Fruit fly (Drosophila melanogaster): ENCODE measurements around the gene Dab.

Gene Dab

DNA sequence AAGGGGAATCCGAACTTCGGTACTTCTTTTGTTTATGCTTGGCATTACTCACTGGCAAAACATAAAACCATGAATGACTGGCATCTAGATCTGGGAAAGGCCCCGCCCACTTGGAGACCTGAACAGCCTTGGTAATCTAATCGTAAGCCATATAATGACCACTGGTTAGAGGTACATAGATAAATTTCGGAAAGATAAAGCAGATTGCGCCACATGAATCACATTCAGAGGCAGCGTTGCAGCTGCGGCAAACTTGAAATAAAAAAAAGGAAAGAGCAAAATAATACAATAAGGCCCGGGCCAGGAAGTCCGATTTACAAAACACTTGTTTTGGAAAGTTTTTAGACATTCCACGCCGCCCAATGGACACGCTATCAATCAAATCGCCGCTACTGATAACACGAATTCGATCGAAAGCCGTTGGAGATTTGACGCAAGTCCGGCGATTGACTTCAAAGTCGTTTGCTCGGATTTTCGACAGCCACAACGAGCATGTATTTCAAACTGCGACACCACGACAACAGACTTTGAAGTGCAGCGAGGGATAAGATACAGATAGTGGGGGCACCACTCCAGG is 47.7 kb upstream of the Dab start:
- TF ChIP-seq hth (optimal IDR thresholded peaks at IDR 0.05) (no peak), Stat92E (GFP tag; optimal IDR thresholded peaks at IDR 0.05) (no peak), ap (GFP tag; IDR thresholded peaks at IDR 0.05) (no peak), GATAe (GFP tag; conservative IDR thresholded peaks at IDR 0.05) (peak; percentile 29; the same call in 1 of the 2 replicates), sisA (GFP tag; IDR thresholded peaks at IDR 0.05) (no peak), CoRest (tag; optimal IDR thresholded peaks at IDR 0.05) (no peak), Dref (GFP tag; IDR thresholded peaks at IDR 0.05) (no peak), CG10366 (GFP tag; IDR thresholded peaks at IDR 0.05) (no peak), run (tag; optimal IDR thresholded peaks at IDR 0.05) (peak; percentile 4), Nf-YC (tag; optimal IDR thresholded peaks at IDR 0.05) (peak; percentile 1), luna (GFP tag; optimal IDR thresholded peaks at IDR 0.05) (no peak), CG30020 (tag; optimal IDR thresholded peaks at IDR 0.05) (no peak), Opbp (GFP tag; IDR thresholded peaks at IDR 0.05; ENCODE audit: partially characterized antibody) (0 out of 3 replicates have a peak, but pooled peaks have one; percentile 5), dysf (GFP tag; IDR thresholded peaks at IDR 0.05) (no peak), CG34376 (GFP tag; optimal IDR thresholded peaks at IDR 0.05) (peak; percentile 92), vnd (GFP tag; IDR thresholded peaks at IDR 0.05; ENCODE audit: partially characterized antibody) (no peak), br (optimal IDR thresholded peaks at IDR 0.05) (no peak), Fer3 (tag; optimal IDR thresholded peaks at IDR 0.05) (no peak), CG7271 (tag; optimal IDR thresholded peaks at IDR 0.05) (no peak), CG10565 (GFP tag; optimal IDR thresholded peaks at IDR 0.05) (no peak), lab (GFP tag; optimal IDR thresholded peaks at IDR 0.05) (peak; percentile 15), scrt (GFP tag; optimal IDR thresholded peaks at IDR 0.05) (no peak), CG31365 (tag; optimal IDR thresholded peaks at IDR 0.05) (no peak), Six4 (GFP tag; optimal IDR thresholded peaks at IDR 0.05) (no peak), CG7839 (tag; optimal IDR thresholded peaks at IDR 0.05) (no peak), zf30C (GFP tag; optimal IDR thresholded peaks at IDR 0.05) (no peak), tll (GFP tag; optimal IDR thresholded peaks at IDR 0.05) (no peak), peb (GFP tag; IDR thresholded peaks at IDR 0.05) (no peak), HLHmδ (GFP tag; optimal IDR thresholded peaks at IDR 0.05) (no peak), CG12155 (GFP tag; optimal IDR thresholded peaks at IDR 0.05) (no peak), toy (GFP tag; IDR thresholded peaks at IDR 0.05) (no peak), CG2889 (GFP tag; IDR thresholded peaks at IDR 0.05) (no peak), sug (tag; optimal IDR thresholded peaks at IDR 0.05) (peak; percentile 89), Taf1 (GFP tag; IDR thresholded peaks at IDR 0.05) (no peak), sd (tag; optimal IDR thresholded peaks at IDR 0.05) (peak; percentile 89), CG8290 (GFP tag; optimal IDR thresholded peaks at IDR 0.05) (no peak), CG8290 (tag; optimal IDR thresholded peaks at IDR 0.05) (no peak), aop (GFP tag; IDR thresholded peaks at IDR 0.05) (no peak), CG31224 (GFP tag; IDR thresholded peaks at IDR 0.05) (no peak), usp (GFP tag; optimal IDR thresholded peaks at IDR 0.05) (no peak), cg (GFP tag; optimal IDR thresholded peaks at IDR 0.05) (no peak), Xrp1 (GFP tag; IDR thresholded peaks at IDR 0.05) (no peak), CG4360 (GFP tag; IDR thresholded peaks at IDR 0.05) (no peak), p53 (GFP tag; optimal IDR thresholded peaks at IDR 0.05) (no peak), mirr (GFP tag; optimal IDR thresholded peaks at IDR 0.05) (peak; percentile 13), CG3163 (GFP tag; optimal IDR thresholded peaks at IDR 0.05) (no peak), CG14441 (GFP tag; IDR thresholded peaks at IDR 0.05) (0 out of 2 replicates have a peak, but pooled peaks have one; percentile 13), exex (tag; optimal IDR thresholded peaks at IDR 0.05) (peak; percentile 94), grn (GFP tag; optimal IDR thresholded peaks at IDR 0.05) (peak; percentile 97), gro (GFP tag; optimal IDR thresholded peaks at IDR 0.05) (no peak)
